Fruit fly (Drosophila melanogaster) whole organism, adult: ENCODE results near the gene nmo.
A peak's percentile ranks its signal among the peaks of the same experiment; 100 is the strongest.

ENCODE experiments used
- CG11617 ChIP-seq: fragments of 200-800 bp; sonication (Bioruptor generic); optimal IDR thresholded peaks from 2 replicates; lab custom pipeline; 2017; ENCODE audit warnings: mild to moderate bottlenecking, missing biosample characterization, missing genetic modification reagents, missing genetic modification characterization
- CG12768 ChIP-seq: fragments of 200-800 bp; sonication (Bioruptor generic); optimal IDR thresholded peaks from 2 replicates; lab custom pipeline; 2017; ENCODE audit warnings: missing biosample characterization, missing genetic modification characterization, mild to moderate bottlenecking, moderate library complexity, missing genetic modification reagents
- CG14711 ChIP-seq: fragments of 200-800 bp; sonication (Bioruptor generic); optimal IDR thresholded peaks from 2 replicates; lab custom pipeline; 2018; ENCODE audit warnings: missing biosample characterization, mild to moderate bottlenecking, missing genetic modification characterization, moderate library complexity
- CG1620 ChIP-seq: fragments of 200-800 bp; sonication (Bioruptor generic); optimal IDR thresholded peaks from 2 replicates; lab custom pipeline; 2016; ENCODE audit warnings: missing biosample characterization, missing genetic modification characterization
- CG33017 ChIP-seq: fragments of 200-800 bp; sonication (Bioruptor generic); optimal IDR thresholded peaks from 2 replicates; lab custom pipeline; 2018; ENCODE audit warnings: missing biosample characterization, mild to moderate bottlenecking, missing genetic modification characterization, moderate library complexity
- CG5204 ChIP-seq: fragments of 200-800 bp; sonication (Bioruptor generic); optimal IDR thresholded peaks from 2 replicates; lab custom pipeline; 2016; ENCODE audit warnings: missing biosample characterization, missing genetic modification characterization
- CG7045 ChIP-seq: fragments of 200-800 bp; sonication (Bioruptor generic); optimal IDR thresholded peaks from 2 replicates; lab custom pipeline; 2017; ENCODE audit warnings: missing biosample characterization, mild to moderate bottlenecking, missing genetic modification characterization
- CG7101 ChIP-seq: fragments of 200-800 bp; sonication (Bioruptor generic); optimal IDR thresholded peaks from 2 replicates; lab custom pipeline; 2018; ENCODE audit warnings: missing biosample characterization, mild to moderate bottlenecking, missing genetic modification characterization, moderate library complexity
- Clk ChIP-seq: fragments of 200-800 bp; sonication (Bioruptor generic); optimal IDR thresholded peaks from 2 replicates; lab custom pipeline; 2017; ENCODE audit warnings: missing biosample characterization, missing genetic modification characterization
- Crg-1 ChIP-seq: fragments of 200-800 bp; sonication (Bioruptor generic); optimal IDR thresholded peaks from 2 replicates; lab custom pipeline; 2016; ENCODE audit warnings: missing biosample characterization, missing genetic modification characterization
- Hr96 ChIP-seq: fragments of 200-800 bp; sonication (Bioruptor generic); optimal IDR thresholded peaks from 2 replicates; lab custom pipeline; 2016; ENCODE audit warnings: missing biosample characterization, missing genetic modification characterization
- Mnt ChIP-seq: fragments of 200-800 bp; sonication (Bioruptor generic); optimal IDR thresholded peaks from 2 replicates; lab custom pipeline; 2016; ENCODE audit warnings: missing biosample characterization, mild to moderate bottlenecking, missing genetic modification characterization
- bab1 ChIP-seq: fragments of 200-800 bp; sonication (Bioruptor generic); optimal IDR thresholded peaks from 3 replicates; lab custom pipeline; 2019; ENCODE audit warnings: missing biosample characterization, mild to moderate bottlenecking, missing genetic modification characterization, moderate library complexity
- cic ChIP-seq: fragments of 200-800 bp; sonication (Bioruptor generic); optimal IDR thresholded peaks from 2 replicates; lab custom pipeline; 2017; ENCODE audit warnings: missing biosample characterization, mild to moderate bottlenecking, missing genetic modification characterization, moderate library complexity
- cnc ChIP-seq, 2 experiments: fragments of >200 bp; optimal IDR thresholded peaks; 2 replicates each; lab custom pipeline; 2017
- kay ChIP-seq: fragments of 200-800 bp; sonication (Bioruptor generic); peaks from one replicate; lab custom pipeline; 2016; ENCODE audit warnings: missing biosample characterization, missing genetic modification characterization, borderline replicate concordance
- ovo ChIP-seq: fragments of 200-800 bp; sonication (Bioruptor generic); optimal IDR thresholded peaks from 2 replicates; lab custom pipeline; 2016; ENCODE audit warnings: missing biosample characterization, missing genetic modification characterization
- pad ChIP-seq: fragments of 200-800 bp; sonication (Bioruptor generic); optimal IDR thresholded peaks from 3 replicates; lab custom pipeline; 2017; ENCODE audit warnings: missing biosample characterization, missing genetic modification characterization, mild to moderate bottlenecking, moderate library complexity, missing genetic modification reagents
- tj ChIP-seq: fragments of 200-800 bp; sonication (Bioruptor generic); optimal IDR thresholded peaks from 3 replicates; lab custom pipeline; 2017; ENCODE audit warnings: missing biosample characterization, mild to moderate bottlenecking, missing genetic modification characterization, moderate library complexity
- toe ChIP-seq: fragments of 200-800 bp; sonication (Bioruptor generic); optimal IDR thresholded peaks from 2 replicates; lab custom pipeline; 2016; ENCODE audit warnings: missing biosample characterization, missing genetic modification characterization

The nmo gene

dm6 chr3L:7978777-7979649, at the start of gene nmo:
TSS of gene nmo (plus strand) at chr3L:7979046.
- TF ChIP-seq CG33017 (tag; lab: Kevin White, UChicago) (peak; percentile 37), tj (GFP tag; lab: Kevin White, UChicago) (peak; percentile 54), Clk (GFP tag; lab: Kevin White, UChicago) (no peak), CG11617 (GFP tag; lab: Kevin White, UChicago) (no peak), kay (GFP tag; lab: Kevin White, UChicago) (no peak), CG14711 (tag; lab: Kevin White, UChicago) (peak; percentile 15), Mnt (peak; percentile 65), CG7101 (tag; lab: Kevin White, UChicago) (no peak), CG12768 (peak; percentile 59), Hr96 (GFP tag; lab: Kevin White, UChicago) (no peak), cic (GFP tag; lab: Kevin White, UChicago) (peak; percentile 69), bab1 (peak; percentile 69), CG5204 (GFP tag; lab: Kevin White, UChicago) (no peak), CG7045 (GFP tag; lab: Kevin White, UChicago) (no peak), pad (peak; percentile 9), toe (GFP tag; lab: Kevin White, UChicago) (peak; percentile 55), cnc (optimal IDR thresholded peaks at IDR 0.05; lab: Kevin White, UChicago) (no peak), CG1620 (GFP tag; lab: Kevin White, UChicago) (no peak), ovo (GFP tag; lab: Kevin White, UChicago) (no peak), Crg-1 (GFP tag; lab: Kevin White, UChicago) (no peak)

dm6 chr3L:7934200-7934599, 44.6 kb upstream of the nmo start:
- TF ChIP-seq CG12768 (no peak), kay (GFP tag; lab: Kevin White, UChicago) (peak; percentile 47), CG7101 (tag; lab: Kevin White, UChicago) (no peak), Mnt (peak; percentile 32)

DNA sequence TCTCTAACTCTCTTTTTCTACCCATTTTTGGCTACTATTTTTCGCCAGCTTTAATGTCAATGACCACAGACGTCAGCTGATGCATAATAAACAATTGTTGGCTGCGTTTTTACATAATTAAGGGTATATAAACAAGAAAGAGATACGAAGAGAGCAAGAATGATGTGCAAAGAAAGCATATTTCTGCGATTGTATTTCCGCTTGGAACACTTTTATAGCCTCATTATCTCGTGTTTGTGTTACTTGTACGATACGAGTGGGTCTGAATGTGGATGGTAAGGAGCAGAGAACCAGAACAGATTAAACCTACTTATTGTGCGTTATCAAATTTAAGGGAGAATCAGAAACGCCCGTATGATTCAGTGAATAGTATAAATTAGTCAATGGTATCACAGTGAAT, 44.0 kb upstream of the nmo start:
- no peak for TF ChIP-seq toe (GFP tag; lab: Kevin White, UChicago)
- no peak for TF ChIP-seq cnc (optimal IDR thresholded peaks at IDR 0.05; lab: Kevin White, UChicago)
- no peak for TF ChIP-seq Clk (GFP tag; lab: Kevin White, UChicago)
- TF ChIP-seq ovo (GFP tag; lab: Kevin White, UChicago) = no peak
- no peak for TF ChIP-seq tj (GFP tag; lab: Kevin White, UChicago)
- no peak for TF ChIP-seq CG1620 (GFP tag; lab: Kevin White, UChicago)
- TF ChIP-seq Crg-1 (GFP tag; lab: Kevin White, UChicago) = no peak
- no peak for TF ChIP-seq CG5204 (GFP tag; lab: Kevin White, UChicago)
- no peak for TF ChIP-seq CG12768
- no peak for TF ChIP-seq Hr96 (GFP tag; lab: Kevin White, UChicago)
- TF ChIP-seq CG7045 (GFP tag; lab: Kevin White, UChicago) = no peak
- TF ChIP-seq Mnt = no peak
- no peak for TF ChIP-seq CG14711 (tag; lab: Kevin White, UChicago)
- TF ChIP-seq kay (GFP tag; lab: Kevin White, UChicago) = no peak
- no peak for TF ChIP-seq pad
- TF ChIP-seq cic (GFP tag; lab: Kevin White, UChicago) = no peak
- TF ChIP-seq CG11617 (GFP tag; lab: Kevin White, UChicago) = no peak

DNA sequence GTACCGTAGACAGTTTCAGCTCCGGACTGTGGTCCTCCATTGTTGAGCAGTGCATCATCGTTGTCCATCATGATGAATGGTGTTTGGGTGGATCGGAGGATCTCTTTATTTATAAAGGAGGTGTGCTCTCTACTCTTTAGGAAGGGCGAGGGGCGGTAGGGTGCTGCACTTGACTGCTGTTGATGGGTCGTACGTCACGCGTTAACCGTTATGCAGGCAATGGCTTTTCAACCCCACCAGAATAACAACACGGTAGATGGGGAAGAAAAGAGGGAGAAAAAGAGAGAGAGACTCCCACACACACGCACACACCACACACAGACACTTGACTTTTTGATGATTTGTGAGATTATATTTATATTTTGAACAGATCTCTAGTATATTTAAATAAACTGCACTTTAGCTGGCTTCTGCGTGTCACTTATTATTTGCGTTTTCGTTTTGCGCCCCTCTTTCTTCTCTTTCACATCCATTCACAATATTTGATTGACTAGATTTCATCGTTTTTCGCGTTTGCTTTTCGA, 43.4 kb upstream of the nmo start:
- TF ChIP-seq cic (GFP tag; lab: Kevin White, UChicago) (no peak), ovo (GFP tag; lab: Kevin White, UChicago) (peak; percentile 93), CG33017 (tag; lab: Kevin White, UChicago) (no peak), toe (GFP tag; lab: Kevin White, UChicago) (no peak), bab1 (no peak), Mnt (no peak), Clk (GFP tag; lab: Kevin White, UChicago) (no peak), pad (peak; percentile 46), Crg-1 (GFP tag; lab: Kevin White, UChicago) (no peak), CG14711 (tag; lab: Kevin White, UChicago) (no peak), Hr96 (GFP tag; lab: Kevin White, UChicago) (no peak)

DNA sequence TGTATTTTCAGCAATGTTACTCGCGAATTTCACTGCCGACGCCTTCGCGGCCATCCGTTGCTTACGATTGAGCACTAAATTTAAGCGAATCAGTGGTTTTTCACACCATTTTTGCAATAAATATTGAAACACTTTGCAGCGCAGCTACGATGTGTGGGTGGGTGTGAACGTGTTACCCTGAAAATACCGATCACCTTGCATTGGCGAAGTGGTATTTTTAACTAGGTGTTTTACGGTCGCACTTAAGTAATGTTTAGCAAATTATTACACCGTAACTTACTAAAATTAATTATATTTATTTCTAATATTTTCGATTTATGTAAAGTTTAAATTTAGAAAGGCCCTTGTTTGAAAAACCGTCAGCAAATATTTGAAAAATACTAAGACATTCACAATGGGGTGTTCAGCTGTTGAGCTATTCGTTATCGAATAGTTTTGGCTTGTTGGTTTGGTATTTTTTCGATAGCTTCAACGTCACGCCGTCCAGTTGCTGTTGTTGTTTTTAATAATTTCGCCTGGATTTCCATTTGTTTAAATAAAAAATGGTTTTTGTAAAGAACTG, 42.8 kb upstream of the nmo start, which contains the start of the genes syd and Srp9:
Gene syd (minus strand): TSS at position 188 of the 562 bp plus-strand sequence.
Gene Srp9 (plus strand): TSS at position 441 of the 562 bp plus-strand sequence.
- no peak for TF ChIP-seq CG7045 (GFP tag; lab: Kevin White, UChicago)
- no peak for TF ChIP-seq CG33017 (tag; lab: Kevin White, UChicago)
- TF ChIP-seq cic (GFP tag; lab: Kevin White, UChicago) = no peak
- no peak for TF ChIP-seq CG1620 (GFP tag; lab: Kevin White, UChicago)
- TF ChIP-seq Clk (GFP tag; lab: Kevin White, UChicago) = no peak
- TF ChIP-seq kay (GFP tag; lab: Kevin White, UChicago) = no peak
- TF ChIP-seq ovo (GFP tag; lab: Kevin White, UChicago) = no peak
- TF ChIP-seq Hr96 (GFP tag; lab: Kevin White, UChicago) = no peak
- TF ChIP-seq Mnt = peak; percentile 13
- TF ChIP-seq Crg-1 (GFP tag; lab: Kevin White, UChicago) = no peak
- TF ChIP-seq CG7101 (tag; lab: Kevin White, UChicago) = no peak
- no peak for TF ChIP-seq cnc (optimal IDR thresholded peaks at IDR 0.05; lab: Kevin White, UChicago)
- TF ChIP-seq pad = no peak
- TF ChIP-seq tj (GFP tag; lab: Kevin White, UChicago) = no peak
- no peak for TF ChIP-seq toe (GFP tag; lab: Kevin White, UChicago)
- peak; percentile 1 for TF ChIP-seq CG14711 (tag; lab: Kevin White, UChicago)
- TF ChIP-seq CG11617 (GFP tag; lab: Kevin White, UChicago) = no peak
- TF ChIP-seq bab1 = no peak
